Worm (Caenorhabditis elegans): ENCODE measurements around the gene dib-1.

The dib-1 gene

ce11 chrIV:2850586-2850985 lies 40.1 kb upstream of the dib-1 start, which contains the start of gene clec-85:
clec-85 (plus strand) TSS chrIV:2850886.
- TF ChIP-seq gei-8 (GFP tag; optimal IDR thresholded peaks at IDR 0.05) (no peak), ceh-62 (tag; optimal IDR thresholded peaks at IDR 0.05) (no peak), rbr-2 (tag; optimal IDR thresholded peaks at IDR 0.05) (no peak), ceh-44 (GFP tag; IDR thresholded peaks at IDR 0.05) (no peak), dmd-9 (GFP tag; IDR thresholded peaks at IDR 0.05) (no peak), sdz-12 (GFP tag; optimal IDR thresholded peaks at IDR 0.05) (no peak), arid-1 (GFP tag; conservative IDR thresholded peaks at IDR 0.05) (no peak)

ce11 chrIV:2851625-2852024 lies 39.1 kb upstream of the dib-1 start:
- TF ChIP-seq R02D3.7 (tag; optimal IDR thresholded peaks at IDR 0.05) = no peak
- TF ChIP-seq aha-1 (tag) = peak; percentile 91
- no peak for TF ChIP-seq mdl-1 (tag; optimal IDR thresholded peaks at IDR 0.05)

ce11 chrIV:2853164-2853563 lies 37.5 kb upstream of the dib-1 start, which contains the start of gene Y54G2A.49:
Y54G2A.49 (minus strand) TSS chrIV:2853264.
- TF ChIP-seq Y48G9A.11 (GFP tag; IDR thresholded peaks at IDR 0.05) = no peak
- no peak for TF ChIP-seq ceh-28 (tag; optimal IDR thresholded peaks at IDR 0.05)
- TF ChIP-seq lsy-2 (tag; optimal IDR thresholded peaks at IDR 0.05) = no peak
- TF ChIP-seq F44E2.7 (GFP tag; IDR thresholded peaks at IDR 0.05) = no peak
- no peak for TF ChIP-seq zag-1 (tag; optimal IDR thresholded peaks at IDR 0.05)
- no peak for TF ChIP-seq attf-4 (tag; optimal IDR thresholded peaks at IDR 0.05)
- TF ChIP-seq ztf-7 (tag; optimal IDR thresholded peaks at IDR 0.05) = no peak
- TF ChIP-seq ceh-44 (GFP tag; IDR thresholded peaks at IDR 0.05) = no peak

- TF ChIP-seq dve-1 (tag; optimal IDR thresholded peaks at IDR 0.05; ENCODE audit: insufficient read depth) (peak; percentile 27), egl-43 (GFP tag; IDR thresholded peaks at IDR 0.05) (no peak), nhr-77 (tag; optimal IDR thresholded peaks at IDR 0.05) (no peak), nhr-42 (GFP tag; IDR thresholded peaks at IDR 0.05) (no peak), F44E2.7 (GFP tag; IDR thresholded peaks at IDR 0.05) (no peak), dmd-6 (GFP tag; IDR thresholded peaks at IDR 0.05) (peak; percentile 67), D1046.2 (GFP tag; IDR thresholded peaks at IDR 0.05) (no peak), nhr-76 (tag; optimal IDR thresholded peaks at IDR 0.05) (no peak), ZK337.2 (GFP tag; IDR thresholded peaks at IDR 0.05) (no peak), pqm-1 (tag; optimal IDR thresholded peaks at IDR 0.05) (peak; percentile 27), nhr-28 (tag; optimal IDR thresholded peaks at IDR 0.05) (peak; percentile 27), ZK546.5 (tag; optimal IDR thresholded peaks at IDR 0.05) (no peak), hlh-11 (tag; optimal IDR thresholded peaks at IDR 0.05) (peak; percentile 43), dpl-1 (GFP tag; optimal IDR thresholded peaks at IDR 0.05) (no peak), zfp-3 (GFP tag; conservative IDR thresholded peaks at IDR 0.05) (no peak), daf-16 (GFP tag; optimal IDR thresholded peaks at IDR 0.05) (no peak), daf-16 (tag; optimal IDR thresholded peaks at IDR 0.05) (peak; percentile 80)
Observed at ce11 chrIV:2854161-2854560, 36.5 kb upstream of the dib-1 start.

ce11 chrIV:2855056-2855752 lies 35.5 kb upstream of the dib-1 start:
- TF ChIP-seq mep-1 (tag; optimal IDR thresholded peaks at IDR 0.05) (peak; percentile 13), ces-1 (GFP tag; optimal IDR thresholded peaks at IDR 0.05) (no peak), dmd-6 (GFP tag; IDR thresholded peaks at IDR 0.05) (peak; percentile 85), nhr-28 (tag; optimal IDR thresholded peaks at IDR 0.05) (peak; percentile 73), tra-1 (GFP tag; IDR thresholded peaks at IDR 0.05) (peak; percentile 77), hlh-30 (tag; optimal IDR thresholded peaks at IDR 0.05; ENCODE audit: insufficient read depth) (peak; percentile 41), set-16 (GFP tag; IDR thresholded peaks at IDR 0.05) (peak; percentile 84), F49E8.2 (tag; optimal IDR thresholded peaks at IDR 0.05; ENCODE audit: borderline replicate concordance) (no peak), daf-16 (GFP tag; optimal IDR thresholded peaks at IDR 0.05) (peak in 1 of 2 experiments; percentile 39), daf-16 (tag; optimal IDR thresholded peaks at IDR 0.05) (peak; percentile 94), dve-1 (tag; optimal IDR thresholded peaks at IDR 0.05; ENCODE audit: insufficient read depth) (peak; percentile 81), pqm-1 (tag; optimal IDR thresholded peaks at IDR 0.05) (peak; percentile 85), skn-1 (tag; optimal IDR thresholded peaks at IDR 0.05) (no peak), aha-1 (tag) (no peak), nhr-77 (tag; optimal IDR thresholded peaks at IDR 0.05) (peak; percentile 32), ceh-20 (GFP tag; IDR thresholded peaks at IDR 0.05) (peak; percentile 84), nhr-48 (tag; optimal IDR thresholded peaks at IDR 0.05) (peak; percentile 60), hlh-11 (tag; optimal IDR thresholded peaks at IDR 0.05) (peak; percentile 77), egl-43 (GFP tag; IDR thresholded peaks at IDR 0.05) (0 out of 2 replicates have a peak, but pooled peaks have one; percentile 8), saeg-2 (GFP tag; IDR thresholded peaks at IDR 0.05) (no peak)

Data from whole organism, L4 larva.